Worm (Caenorhabditis elegans) whole organism, L1 larva: ENCODE data around the gene T12D8.9.

Experiments
- C04F5.9 ChIP-seq: sonication (generic microtip); optimal IDR thresholded peaks from 2 replicates; lab custom pipeline; 2016; ENCODE audit warnings: missing genetic modification characterization, missing compliant biosample characterization
- C16A3.4 ChIP-seq: fragments of 150-350 bp; optimal IDR thresholded peaks from 2 replicates; lab custom pipeline; 2014; ENCODE audit warnings: missing biosample characterization, missing genetic modification characterization
- Y116A8C.19 ChIP-seq: sonication (generic microtip); optimal IDR thresholded peaks from 2 replicates; lab custom pipeline; 2016; ENCODE audit warnings: missing compliant biosample characterization, missing genetic modification characterization, borderline replicate concordance
- ama-1 ChIP-seq: fragments of 150-350 bp; optimal IDR thresholded peaks from 2 replicates; lab custom pipeline; 2014
- ceh-8 ChIP-seq: fragments of 200-800 bp; sonication (Bioruptor generic); optimal IDR thresholded peaks from 2 replicates; lab custom pipeline; 2018; ENCODE audit warnings: mild to moderate bottlenecking, missing genetic modification characterization, moderate library complexity, missing compliant biosample characterization
- ceh-82 ChIP-seq, 3 experiments: fragments of 150-350 bp in 1 of 3; sonication (generic microtip) in 2 of 3; optimal IDR thresholded peaks; 2 replicates each; lab custom pipeline; 2014 to 2017; ENCODE audit warnings: missing biosample characterization in 3 of 3, missing genetic modification characterization in 3 of 3
- ceh-88 ChIP-seq: fragments of 200-800 bp; sonication (Bioruptor generic); IDR thresholded peaks from 2 replicates; pipeline ENCODE4 v1.3.6; 2022; ENCODE audit warnings: missing genetic modification characterization, missing compliant biosample characterization
- ceh-90 ChIP-seq: sonication (generic microtip); optimal IDR thresholded peaks from 2 replicates; lab custom pipeline; 2016; ENCODE audit warnings: missing genetic modification characterization, missing compliant biosample characterization
- dpl-1 ChIP-seq, 3 experiments: fragments of 150-350 bp in 2 of 3; sonication (generic microtip) in 1 of 3; optimal IDR thresholded peaks; 2 replicates each; lab custom pipeline; 2014 to 2017; ENCODE audit warnings: missing biosample characterization in 3 of 3, missing genetic modification characterization in 3 of 3, missing genetic modification reagents in 3 of 3
- efl-1 ChIP-seq, 4 experiments: fragments of 150-350 bp; optimal IDR thresholded peaks in 3 of 4; peaks in 1 of 4; 1 replicate in 1 of 4; 2 replicates in 3 of 4; lab custom pipeline; 2014; ENCODE audit warnings: missing biosample characterization in 2 of 4, missing genetic modification characterization in 2 of 4, missing genetic modification reagents in 2 of 4
- efl-3 ChIP-seq: fragments of 200-800 bp; sonication (Bioruptor generic); optimal IDR thresholded peaks from 2 replicates; lab custom pipeline; 2018; ENCODE audit warnings: mild to moderate bottlenecking, missing genetic modification characterization, missing compliant biosample characterization
- egl-13 ChIP-seq: sonication (generic microtip); optimal IDR thresholded peaks from 2 replicates; lab custom pipeline; 2016; ENCODE audit warnings: missing genotype, missing genetic modification reagents, missing genetic modification characterization, missing compliant biosample characterization
- elt-2 ChIP-seq: sonication (generic microtip); optimal IDR thresholded peaks from 2 replicates; lab custom pipeline; 2016; ENCODE audit warnings: missing genetic modification characterization, mild to moderate bottlenecking, inconsistent platforms, missing compliant biosample characterization, missing genetic modification reagents
- elt-3 ChIP-seq, 6 experiments: fragments of 150-350 bp in 1 of 6; sonication (generic microtip); optimal IDR thresholded peaks; 2 replicates each; lab custom pipeline; 2017 to 2018; ENCODE audit warnings: missing biosample characterization in 6 of 6, missing genetic modification characterization in 6 of 6, inconsistent platforms in 1 of 6
- fkh-10 ChIP-seq: sonication (generic microtip); optimal IDR thresholded peaks from 2 replicates; lab custom pipeline; 2017; ENCODE audit warnings: missing biosample characterization, missing genetic modification reagents, missing genetic modification characterization
- fkh-4 ChIP-seq: sonication (generic microtip); optimal IDR thresholded peaks from 2 replicates; lab custom pipeline; 2016; ENCODE audit warnings: missing compliant biosample characterization, missing genetic modification characterization, borderline replicate concordance
- fos-1 ChIP-seq: fragments of 150-350 bp; optimal IDR thresholded peaks from 2 replicates; lab custom pipeline; 2014; ENCODE audit warnings: missing biosample characterization, missing genetic modification characterization
- lin-13 ChIP-seq: fragments of 150-350 bp; optimal IDR thresholded peaks from 2 replicates; lab custom pipeline; 2014; ENCODE audit warnings: missing biosample characterization, missing genetic modification reagents, missing genetic modification characterization
- lin-14 ChIP-seq: fragments of 200-800 bp; sonication (Bioruptor generic); optimal IDR thresholded peaks from 2 replicates; lab custom pipeline; 2018; ENCODE audit warnings: mild to moderate bottlenecking, missing genetic modification characterization, moderate library complexity, missing compliant biosample characterization
- lin-35 ChIP-seq, 2 experiments: fragments of 150-350 bp; optimal IDR thresholded peaks; 2 replicates each; lab custom pipeline; 2014; ENCODE audit warnings: missing biosample characterization in 2 of 2, missing genetic modification characterization in 2 of 2, missing genetic modification reagents in 2 of 2
- lsy-2 ChIP-seq, 2 experiments: fragments of 150-350 bp; optimal IDR thresholded peaks; 2 replicates each; lab custom pipeline; 2014; ENCODE audit warnings: missing biosample characterization in 2 of 2, missing genetic modification characterization in 2 of 2
- mab-9 ChIP-seq: fragments of 200-800 bp; sonication (Bioruptor generic); IDR thresholded peaks from 2 replicates; pipeline ENCODE4 v1.3.6; 2022; ENCODE audit warnings: missing genetic modification reagents, missing genetic modification characterization, missing compliant biosample characterization
- mdl-1 ChIP-seq, 2 experiments: fragments of 150-350 bp; optimal IDR thresholded peaks; 2 replicates each; lab custom pipeline; 2014 to 2017; ENCODE audit warnings: missing biosample characterization in 2 of 2, missing genetic modification characterization in 2 of 2, inconsistent platforms in 1 of 2
- mep-1 ChIP-seq: fragments of 150-350 bp; optimal IDR thresholded peaks from 2 replicates; lab custom pipeline; 2014; ENCODE audit warnings: missing biosample characterization, missing genetic modification characterization
- nhr-20 ChIP-seq: sonication (generic microtip); optimal IDR thresholded peaks from 2 replicates; lab custom pipeline; 2016; ENCODE audit warnings: mild to moderate bottlenecking, missing genetic modification characterization, missing compliant biosample characterization
- nhr-47 ChIP-seq: sonication (generic microtip); optimal IDR thresholded peaks from 2 replicates; lab custom pipeline; 2016; ENCODE audit warnings: mild to moderate bottlenecking, missing genetic modification characterization, moderate library complexity, missing compliant biosample characterization
- nhr-76 ChIP-seq: sonication (generic microtip); optimal IDR thresholded peaks from 2 replicates; lab custom pipeline; 2017; ENCODE audit warnings: missing biosample characterization, missing genetic modification characterization
- nhr-77 ChIP-seq: fragments of 150-350 bp; optimal IDR thresholded peaks from 2 replicates; lab custom pipeline; 2014; ENCODE audit warnings: missing biosample characterization, missing genetic modification characterization
- nhr-84 ChIP-seq: sonication (generic microtip); optimal IDR thresholded peaks from 2 replicates; lab custom pipeline; 2017; ENCODE audit warnings: missing biosample characterization, missing genetic modification characterization
- pax-3 ChIP-seq: fragments of 200-800 bp; sonication (Bioruptor generic); optimal IDR thresholded peaks from 2 replicates; lab custom pipeline; 2018; ENCODE audit warnings: mild to moderate bottlenecking, missing genetic modification characterization, moderate library complexity, missing compliant biosample characterization
- snu-23 ChIP-seq: sonication (generic microtip); optimal IDR thresholded peaks from 2 replicates; lab custom pipeline; 2016; ENCODE audit warnings: missing genetic modification characterization, missing compliant biosample characterization
- sptf-1 ChIP-seq: fragments of 150-350 bp; optimal IDR thresholded peaks from 2 replicates; lab custom pipeline; 2014; ENCODE audit warnings: missing biosample characterization, missing genetic modification characterization
- unc-62 ChIP-seq: fragments of 150-350 bp; optimal IDR thresholded peaks from 2 replicates; lab custom pipeline; 2014; ENCODE audit warnings: missing biosample characterization, missing genetic modification reagents, missing genetic modification characterization
- unc-86 ChIP-seq: sonication (generic microtip); optimal IDR thresholded peaks from 2 replicates; lab custom pipeline; 2016; ENCODE audit warnings: missing genetic modification characterization, missing compliant biosample characterization
- unc-98 ChIP-seq: fragments of 200-800 bp; sonication (Bioruptor generic); IDR thresholded peaks from 2 replicates; pipeline ENCODE4 v1.3.6; 2022; ENCODE audit warnings: missing genetic modification characterization, missing compliant biosample characterization
- vab-15 ChIP-seq: sonication (generic microtip); optimal IDR thresholded peaks from 2 replicates; lab custom pipeline; 2017; ENCODE audit warnings: missing genotype, mild to moderate bottlenecking, missing genetic modification characterization, missing compliant biosample characterization
- zag-1 ChIP-seq: fragments of 150-350 bp; optimal IDR thresholded peaks from 2 replicates; lab custom pipeline; 2014; ENCODE audit warnings: missing biosample characterization, missing genetic modification characterization
- zip-4 ChIP-seq: fragments of 200-800 bp; sonication (Bioruptor generic); optimal IDR thresholded peaks from 2 replicates; lab custom pipeline; 2018; ENCODE audit warnings: mild to moderate bottlenecking, missing genetic modification characterization, moderate library complexity, missing compliant biosample characterization
- ztf-4 ChIP-seq: fragments of 150-350 bp; optimal IDR thresholded peaks from 2 replicates; lab custom pipeline; 2014; ENCODE audit warnings: missing biosample characterization, missing genetic modification characterization

The T12D8.9 gene

ce11 chrIII:13637681-13638080 lies 20.8 kb downstream of the T12D8.9 start (continued):
- TF ChIP-seq ceh-8 (no peak), efl-3 (no peak)

- TF ChIP-seq lsy-2 (tag; optimal IDR thresholded peaks at IDR 0.05; lab: Kevin White, UChicago) = no peak
- no peak for TF ChIP-seq sptf-1 (tag; lab: Kevin White, UChicago)
- no peak for TF ChIP-seq dpl-1 (GFP tag; optimal IDR thresholded peaks at IDR 0.05; lab: Kevin White, UChicago)
- TF ChIP-seq egl-13 (tag; lab: Kevin White, UChicago) = no peak
- TF ChIP-seq nhr-84 (tag; lab: Kevin White, UChicago) = no peak
- no peak for TF ChIP-seq elt-2
- no peak for TF ChIP-seq mab-9
- no peak for TF ChIP-seq fkh-4 (tag; lab: Kevin White, UChicago)
- no peak for TF ChIP-seq nhr-47 (tag; lab: Kevin White, UChicago)
- TF ChIP-seq efl-3 = no peak
- TF ChIP-seq pax-3 = no peak
- no peak for TF ChIP-seq lin-13
Observed at ce11 chrIII:13640003-13640499, 23.1 kb downstream of the T12D8.9 start.

DNA sequence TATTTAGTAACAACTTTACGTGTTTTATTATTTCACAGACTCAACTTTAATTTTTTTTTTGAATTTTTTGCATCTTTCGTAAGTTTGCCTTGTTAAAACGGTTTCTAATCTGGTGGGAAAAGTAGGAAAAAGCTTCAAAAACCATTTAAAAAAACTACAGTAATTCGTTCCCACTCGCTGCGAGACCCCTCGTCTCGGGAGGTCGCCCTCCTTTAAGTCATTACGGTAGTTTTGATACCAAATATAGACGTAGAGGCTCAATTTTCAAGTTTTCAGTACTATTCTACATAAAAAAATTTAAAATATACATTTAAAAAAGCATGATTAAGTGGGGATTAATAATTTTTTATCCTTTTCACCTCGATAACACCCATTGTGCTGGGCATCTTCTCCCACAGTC lies 24.0 kb downstream of the T12D8.9 start:
- TF ChIP-seq pax-3 = no peak

- TF ChIP-seq C04F5.9 (tag; lab: Kevin White, UChicago) = no peak
Observed at ce11 chrIII:13641588-13641987, 24.7 kb downstream of the T12D8.9 start, which contains the start of gene acbp-5. Gene acbp-5, minus strand, starts transcription at chrIII:13641688.

DNA sequence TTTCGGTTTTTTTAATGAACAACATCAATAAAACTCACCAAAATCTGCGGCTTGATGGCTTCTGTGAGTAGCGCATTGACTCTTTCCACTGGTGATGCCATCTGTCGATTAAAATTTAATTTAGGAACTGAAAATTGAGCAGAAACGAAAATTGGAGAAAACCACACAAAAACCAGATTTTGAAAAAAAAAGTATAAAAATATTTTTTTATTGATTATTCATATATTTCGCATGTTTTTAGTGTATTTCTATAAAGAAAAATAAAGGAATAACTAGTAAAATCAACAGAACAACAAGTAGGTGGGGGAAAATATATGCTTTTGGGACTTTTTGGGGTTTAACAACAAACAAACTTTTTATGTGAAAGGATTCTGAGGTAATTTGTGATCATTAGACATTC lies 25.3 kb downstream of the T12D8.9 start, which contains the start of gene T12D8.10:
Gene T12D8.10 (minus strand): TSS at position 101 of the 400 bp plus-strand sequence.
- TF ChIP-seq unc-62 (GFP tag; lab: Kevin White, UChicago) (no peak), efl-1 (optimal IDR thresholded peaks at IDR 0.05; lab: Kevin White, UChicago) (no peak), efl-1 (GFP tag; optimal IDR thresholded peaks at IDR 0.05 in 1 of 2; lab: Kevin White, UChicago) (no peak), zip-4 (GFP tag; lab: Kevin White, UChicago) (no peak), lin-14 (GFP tag; lab: Kevin White, UChicago) (no peak), sptf-1 (tag; lab: Kevin White, UChicago) (no peak), ceh-8 (no peak), dpl-1 (GFP tag; optimal IDR thresholded peaks at IDR 0.05; lab: Kevin White, UChicago) (no peak), ceh-82 (tag; optimal IDR thresholded peaks at IDR 0.05; lab: Kevin White, UChicago) (no peak)
- TF ChIP-seq, all 84 proteins: peak for 0

DNA sequence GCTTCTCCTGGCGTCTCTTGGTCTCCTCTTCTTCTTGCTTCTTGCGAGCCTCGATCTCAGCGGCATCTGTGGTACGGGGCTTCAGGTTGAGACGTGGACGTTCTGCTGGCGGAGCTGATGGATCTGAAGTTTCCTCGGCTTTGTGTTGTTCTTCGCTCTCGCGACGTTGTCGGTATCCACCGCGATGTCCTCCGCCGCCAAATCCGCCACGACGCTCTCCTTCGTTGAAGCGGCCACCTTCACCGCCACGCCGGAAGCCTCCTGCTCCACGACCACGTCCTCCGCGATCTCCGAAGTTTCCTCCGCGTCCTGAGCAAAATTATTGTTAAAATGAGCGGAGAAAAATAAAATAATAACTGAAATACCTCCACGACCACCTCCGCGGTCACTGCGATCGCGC lies 25.9 kb downstream of the T12D8.9 start:
- TF ChIP-seq C16A3.4 (tag; lab: Kevin White, UChicago) (no peak), Y116A8C.19 (tag; lab: Kevin White, UChicago) (no peak), C04F5.9 (tag; lab: Kevin White, UChicago) (no peak), efl-3 (no peak), lin-35 (GFP tag; optimal IDR thresholded peaks at IDR 0.05; lab: Kevin White, UChicago) (no peak), lsy-2 (tag; optimal IDR thresholded peaks at IDR 0.05; lab: Kevin White, UChicago) (no peak), ztf-4 (no peak), mep-1 (no peak), zip-4 (GFP tag; lab: Kevin White, UChicago) (no peak), mdl-1 (tag; optimal IDR thresholded peaks at IDR 0.05; lab: Kevin White, UChicago) (no peak), ceh-88 (GFP tag; lab: Robert Waterston, UW) (no peak), snu-23 (no peak), zag-1 (tag; lab: Kevin White, UChicago) (no peak)

- TF ChIP-seq ama-1 (lab: Kevin White, UChicago) = peak; percentile 48
- peak; percentile 98 to 99 (median 99) for TF ChIP-seq ceh-82 (tag; optimal IDR thresholded peaks at IDR 0.05; lab: Kevin White, UChicago)
- TF ChIP-seq zag-1 (tag; lab: Kevin White, UChicago) = peak; percentile 85
- TF ChIP-seq nhr-20 = peak; percentile 99
- peak; percentile 99 for TF ChIP-seq unc-86 (tag; lab: Kevin White, UChicago)
- peak in 1 of 2 experiments; percentile 90 for TF ChIP-seq mdl-1 (tag; optimal IDR thresholded peaks at IDR 0.05; lab: Kevin White, UChicago)
- TF ChIP-seq ceh-90 (tag; lab: Kevin White, UChicago) = peak; percentile 45
- TF ChIP-seq nhr-76 (tag; lab: Kevin White, UChicago) = peak; percentile 76
- peak; percentile 99 for TF ChIP-seq snu-23
- TF ChIP-seq fkh-10 (GFP tag; lab: Kevin White, UChicago) = peak; percentile 97
- peak; percentile 95 for TF ChIP-seq unc-98 (GFP tag; lab: Robert Waterston, UW)
- TF ChIP-seq elt-3 (tag; optimal IDR thresholded peaks at IDR 0.05; lab: Kevin White, UChicago) = peak in 3 of 6 experiments; percentile 94 to 98 (median 95)
- peak; percentile 98 for TF ChIP-seq nhr-77 (tag; lab: Kevin White, UChicago)
- TF ChIP-seq efl-1 (optimal IDR thresholded peaks at IDR 0.05; lab: Kevin White, UChicago) = peak; percentile 95 to 96
- peak; percentile 89 to 99 for TF ChIP-seq efl-1 (GFP tag; optimal IDR thresholded peaks at IDR 0.05 in 1 of 2; lab: Kevin White, UChicago)
- TF ChIP-seq C16A3.4 (tag; lab: Kevin White, UChicago) = peak; percentile 98
- peak; percentile 95 for TF ChIP-seq ceh-88 (GFP tag; lab: Robert Waterston, UW)
- TF ChIP-seq vab-15 (tag; lab: Kevin White, UChicago) = peak; percentile 68
- peak; percentile 94 for TF ChIP-seq fos-1 (tag; lab: Kevin White, UChicago)
Observed at ce11 chrIII:13643534-13643933, 26.6 kb downstream of the T12D8.9 start, which contains the start of the genes drr-2 and set-16. Gene drr-2, minus strand, starts transcription at chrIII:13643570. Gene set-16, plus strand, starts transcription at chrIII:13643916.
